Worm (Caenorhabditis elegans) whole organism, L2 larva: Measurements from ENCODE around the gene T23B12.5.

Experiments used
- C34F6.9 ChIP-seq: fragments of 150-350 bp; optimal IDR thresholded peaks from 2 replicates; lab custom pipeline; 2014; ENCODE audit warnings: missing biosample characterization, missing genetic modification characterization
- ZK546.5 ChIP-seq: sonication (generic microtip); optimal IDR thresholded peaks from 2 replicates; lab custom pipeline; 2017; ENCODE audit warnings: missing biosample characterization, missing genetic modification characterization
- ceh-16 ChIP-seq: fragments of 150-350 bp; optimal IDR thresholded peaks from 2 replicates; lab custom pipeline; 2014; ENCODE audit warnings: missing biosample characterization, missing genetic modification characterization
- elt-3 ChIP-seq: sonication (generic microtip); optimal IDR thresholded peaks from 2 replicates; lab custom pipeline; 2017; ENCODE audit warnings: missing biosample characterization, missing genetic modification characterization
- nhr-11 ChIP-seq: fragments of 150-350 bp; optimal IDR thresholded peaks from 2 replicates; lab custom pipeline; 2014; ENCODE audit warnings: missing biosample characterization, missing genetic modification characterization
- nhr-129 ChIP-seq: fragments of 150-350 bp; optimal IDR thresholded peaks from 2 replicates; lab custom pipeline; 2014; ENCODE audit warnings: missing biosample characterization, missing genetic modification characterization
- skn-1 ChIP-seq: sonication (generic microtip); optimal IDR thresholded peaks from 2 replicates; lab custom pipeline; 2017; ENCODE audit warnings: missing biosample characterization, missing genetic modification characterization
- unc-62 ChIP-seq: fragments of 150-350 bp; optimal IDR thresholded peaks from 2 replicates; lab custom pipeline; 2014; ENCODE audit warnings: missing biosample characterization, missing genetic modification reagents, missing genetic modification characterization
- zag-1 ChIP-seq: fragments of 150-350 bp; optimal IDR thresholded peaks from 2 replicates; lab custom pipeline; 2014; ENCODE audit warnings: missing biosample characterization, missing genetic modification characterization

DNA sequence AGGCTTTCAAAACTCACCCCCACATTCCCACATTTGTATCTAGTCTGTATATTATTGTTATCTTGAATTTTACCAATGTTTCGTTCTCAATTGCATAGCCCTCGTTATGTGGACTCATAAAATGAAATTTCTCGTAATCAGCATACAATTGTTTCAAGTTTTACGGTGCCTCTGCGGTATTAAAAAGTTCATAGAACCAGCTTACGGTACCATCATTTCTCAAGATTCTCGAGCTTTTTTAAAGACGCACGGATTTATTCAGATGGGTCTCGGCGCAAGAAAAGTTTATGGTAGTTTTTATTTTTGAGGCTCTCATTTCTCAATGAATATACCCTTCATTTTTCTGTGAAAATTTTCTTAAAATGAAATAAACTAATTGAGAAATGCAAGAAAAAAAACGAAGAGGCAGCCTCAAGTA, 32.7 kb downstream of the T23B12.5 start:
- TF ChIP-seq C34F6.9 (tag; lab: Kevin White, UChicago): no peak
- TF ChIP-seq skn-1 (tag; lab: Kevin White, UChicago): no peak
- no peak for TF ChIP-seq ZK546.5 (tag; lab: Kevin White, UChicago)
- TF ChIP-seq ceh-16 (tag; lab: Kevin White, UChicago): no peak
- TF ChIP-seq zag-1 (tag; lab: Kevin White, UChicago): no peak
- TF ChIP-seq elt-3 (tag; lab: Kevin White, UChicago): no peak
- no peak for TF ChIP-seq unc-62 (GFP tag; lab: Kevin White, UChicago)
- no peak for TF ChIP-seq nhr-11 (tag; lab: Kevin White, UChicago)
- no peak for TF ChIP-seq nhr-129 (tag; lab: Kevin White, UChicago)
